Worm (Caenorhabditis elegans) whole organism, L1 larva: ENCODE measurements around the gene sshk-1.

Source experiments
- ama-1 ChIP-seq: fragments of 150-350 bp; optimal IDR thresholded peaks from 2 replicates; lab custom pipeline; 2014
- elt-3 ChIP-seq, 6 experiments: fragments of 150-350 bp in 1 of 6; sonication (generic microtip); optimal IDR thresholded peaks; 2 replicates each; lab custom pipeline; 2017 to 2018; ENCODE audit warnings: missing biosample characterization in 6 of 6, missing genetic modification characterization in 6 of 6, inconsistent platforms in 1 of 6
- fos-1 ChIP-seq: fragments of 150-350 bp; optimal IDR thresholded peaks from 2 replicates; lab custom pipeline; 2014; ENCODE audit warnings: missing biosample characterization, missing genetic modification characterization
- lin-35 ChIP-seq, 2 experiments: fragments of 150-350 bp; optimal IDR thresholded peaks; 2 replicates each; lab custom pipeline; 2014; ENCODE audit warnings: missing biosample characterization in 2 of 2, missing genetic modification characterization in 2 of 2, missing genetic modification reagents in 2 of 2
- lin-39 ChIP-seq: fragments of 150-350 bp; optimal IDR thresholded peaks from 2 replicates; lab custom pipeline; 2014; ENCODE audit warnings: missing biosample characterization, missing genetic modification reagents, missing genetic modification characterization
- nhr-76 ChIP-seq: sonication (generic microtip); optimal IDR thresholded peaks from 2 replicates; lab custom pipeline; 2017; ENCODE audit warnings: missing biosample characterization, missing genetic modification characterization
- unc-62 ChIP-seq: fragments of 150-350 bp; optimal IDR thresholded peaks from 2 replicates; lab custom pipeline; 2014; ENCODE audit warnings: missing biosample characterization, missing genetic modification reagents, missing genetic modification characterization
- zag-1 ChIP-seq: fragments of 150-350 bp; optimal IDR thresholded peaks from 2 replicates; lab custom pipeline; 2014; ENCODE audit warnings: missing biosample characterization, missing genetic modification characterization

- TF ChIP-seq lin-35 (GFP tag; optimal IDR thresholded peaks at IDR 0.05; lab: Kevin White, UChicago) (no peak), nhr-76 (tag; lab: Kevin White, UChicago) (no peak), fos-1 (tag; lab: Kevin White, UChicago) (no peak), zag-1 (tag; lab: Kevin White, UChicago) (no peak), unc-62 (GFP tag; lab: Kevin White, UChicago) (no peak), elt-3 (tag; optimal IDR thresholded peaks at IDR 0.05; lab: Kevin White, UChicago) (no peak), lin-39 (tag; lab: Kevin White, UChicago) (no peak), ama-1 (lab: Kevin White, UChicago) (no peak)
Observed at ce11 chrV:20841484-20841883, 25.5 kb downstream of the sshk-1 start.
